Fruit fly (Drosophila melanogaster): ENCODE results near the gene ssp.

ssp gene

dm6 chr3L:12090898-12091685, 27.0 kb upstream of the ssp start (continued):
- TF ChIP-seq CG10631 (GFP tag; optimal IDR thresholded peaks at IDR 0.05) (no peak), Lpt (GFP tag; optimal IDR thresholded peaks at IDR 0.05) (peak; percentile 12), Sox15 (GFP tag; optimal IDR thresholded peaks at IDR 0.05) (peak; percentile 20), Eip93F (GFP tag; optimal IDR thresholded peaks at IDR 0.05) (no peak), vri (GFP tag; optimal IDR thresholded peaks at IDR 0.05) (no peak), CG11294 (GFP tag; IDR thresholded peaks at IDR 0.05) (peak; percentile 56; the same call in 1 of the 2 replicates), CG4318 (GFP tag; optimal IDR thresholded peaks at IDR 0.05) (no peak), Ets96B (tag; optimal IDR thresholded peaks at IDR 0.05) (no peak), dsx (GFP tag; optimal IDR thresholded peaks at IDR 0.05; ENCODE audit: poor library complexity, severe bottlenecking) (no peak), topi (GFP tag; optimal IDR thresholded peaks at IDR 0.05) (peak; percentile 1), CG8632 (GFP tag; optimal IDR thresholded peaks at IDR 0.05) (peak; percentile 2), Eip78C (GFP tag) (peak; percentile 63), CG31627 (GFP tag; optimal IDR thresholded peaks at IDR 0.05) (peak; percentile 1), Hr38 (GFP tag; optimal IDR thresholded peaks at IDR 0.05) (no peak), CG16779 (tag; optimal IDR thresholded peaks at IDR 0.05) (no peak), CG15336 (GFP tag; IDR thresholded peaks at IDR 0.05) (peak; percentile 60), cyc (GFP tag; optimal IDR thresholded peaks at IDR 0.05) (no peak), CG6808 (GFP tag; optimal IDR thresholded peaks at IDR 0.05) (no peak), CG7368 (GFP tag; optimal IDR thresholded peaks at IDR 0.05) (no peak), svp (GFP tag) (no peak), Sox14 (GFP tag; optimal IDR thresholded peaks at IDR 0.05) (no peak), ss (GFP tag; optimal IDR thresholded peaks at IDR 0.05) (no peak), CG34406 (GFP tag; optimal IDR thresholded peaks at IDR 0.05) (no peak), CG10669 (GFP tag; optimal IDR thresholded peaks at IDR 0.05) (no peak), spab (GFP tag; optimal IDR thresholded peaks at IDR 0.05) (no peak), CG3919 (GFP tag; optimal IDR thresholded peaks at IDR 0.05) (peak; percentile 19), pdm3 (GFP tag; optimal IDR thresholded peaks at IDR 0.05) (peak; percentile 33), CG9139 (GFP tag; optimal IDR thresholded peaks at IDR 0.05) (no peak), salr (GFP tag; optimal IDR thresholded peaks at IDR 0.05) (peak in 1 of 2 experiments; percentile 6), fd59A (GFP tag; optimal IDR thresholded peaks at IDR 0.05) (no peak), Eip75B (GFP tag; optimal IDR thresholded peaks at IDR 0.05) (no peak), CG3032 (tag; optimal IDR thresholded peaks at IDR 0.05) (peak; percentile 15), Blimp-1 (GFP tag; optimal IDR thresholded peaks at IDR 0.05) (no peak)

- TF ChIP-seq CG6163 (GFP tag; IDR thresholded peaks at IDR 0.05) (0 out of 3 replicates have a peak, but pooled peaks have one; percentile 9), vri (GFP tag; optimal IDR thresholded peaks at IDR 0.05) (no peak)
Observed at dm6 chr3L:12092860-12093359, 25.1 kb upstream of the ssp start.

- TF ChIP-seq CG6808 (GFP tag; optimal IDR thresholded peaks at IDR 0.05) (no peak), Blimp-1 (GFP tag; optimal IDR thresholded peaks at IDR 0.05) (no peak), fd59A (GFP tag; optimal IDR thresholded peaks at IDR 0.05) (no peak), achi (GFP tag; optimal IDR thresholded peaks at IDR 0.05) (no peak), CG6792 (GFP tag; optimal IDR thresholded peaks at IDR 0.05) (no peak), topi (GFP tag; optimal IDR thresholded peaks at IDR 0.05) (peak; percentile 20), Lpt (GFP tag; optimal IDR thresholded peaks at IDR 0.05) (no peak), ss (GFP tag; optimal IDR thresholded peaks at IDR 0.05) (no peak), CG34406 (GFP tag; optimal IDR thresholded peaks at IDR 0.05) (peak; percentile 4), Hr38 (GFP tag; optimal IDR thresholded peaks at IDR 0.05) (no peak), CG31627 (GFP tag; optimal IDR thresholded peaks at IDR 0.05) (peak; percentile 8), pdm3 (GFP tag; optimal IDR thresholded peaks at IDR 0.05) (peak; percentile 16), CG32006 (GFP tag; optimal IDR thresholded peaks at IDR 0.05) (no peak), net (GFP tag; optimal IDR thresholded peaks at IDR 0.05) (no peak), CG6163 (GFP tag; IDR thresholded peaks at IDR 0.05) (no peak), vri (GFP tag; optimal IDR thresholded peaks at IDR 0.05) (no peak), Gug (GFP tag; IDR thresholded peaks at IDR 0.05) (no peak), Smox (GFP tag; optimal IDR thresholded peaks at IDR 0.05) (peak; percentile 31), CG4318 (GFP tag; optimal IDR thresholded peaks at IDR 0.05) (no peak), CG15336 (GFP tag; IDR thresholded peaks at IDR 0.05) (no peak), esn (GFP tag; optimal IDR thresholded peaks at IDR 0.05) (peak; percentile 66), CG10669 (GFP tag; optimal IDR thresholded peaks at IDR 0.05) (no peak), CG6276 (GFP tag; optimal IDR thresholded peaks at IDR 0.05) (no peak), CG11902 (GFP tag; optimal IDR thresholded peaks at IDR 0.05) (no peak), svp (GFP tag) (peak; percentile 69), CG9139 (GFP tag; optimal IDR thresholded peaks at IDR 0.05) (no peak), dac (GFP tag; optimal IDR thresholded peaks at IDR 0.05) (no peak), CG7368 (GFP tag; optimal IDR thresholded peaks at IDR 0.05) (no peak), Sox15 (GFP tag; optimal IDR thresholded peaks at IDR 0.05) (no peak)
Observed at dm6 chr3L:12095960-12096359, 22.1 kb upstream of the ssp start.
